Worm (Caenorhabditis elegans): ENCODE data around the gene acr-9.

ce11 chrX:13637526-13637925 lies 9.2 kb downstream of the acr-9 start:
- TF ChIP-seq fkh-10 (GFP tag; optimal IDR thresholded peaks at IDR 0.05) = no peak
- no peak for TF ChIP-seq pag-3 (tag; optimal IDR thresholded peaks at IDR 0.05; ENCODE audit: borderline replicate concordance)
- no peak for TF ChIP-seq ama-1 (optimal IDR thresholded peaks at IDR 0.05)
- no peak for TF ChIP-seq nfya-1 (tag; optimal IDR thresholded peaks at IDR 0.05)
- no peak for TF ChIP-seq unc-86 (tag; optimal IDR thresholded peaks at IDR 0.05)
- TF ChIP-seq ceh-19 (GFP tag; optimal IDR thresholded peaks at IDR 0.05) = no peak
- TF ChIP-seq pat-9 (tag; optimal IDR thresholded peaks at IDR 0.05) = no peak
